Worm (Caenorhabditis elegans) whole organism, early embryonic: ENCODE data around the gene F55F10.1.

Experiments
- B0310.2 ChIP-seq: sonication (generic microtip); optimal IDR thresholded peaks from 2 replicates; lab custom pipeline; 2016; ENCODE audit warnings: mild to moderate bottlenecking, missing genetic modification characterization, missing compliant biosample characterization
- ama-1 ChIP-seq: fragments of 150-350 bp; optimal IDR thresholded peaks from 2 replicates; lab custom pipeline; 2014
- flt-1 ChIP-seq: fragments of 200-800 bp; sonication (Bioruptor generic); IDR thresholded peaks from 2 replicates; pipeline ENCODE4 v1.3.6; 2022; ENCODE audit warnings: missing genetic modification characterization, missing compliant biosample characterization

- TF ChIP-seq ama-1 (lab: Kevin White, UChicago) (no peak), flt-1 (GFP tag; lab: Robert Waterston, UW) (no peak), B0310.2 (tag; lab: Kevin White, UChicago) (no peak)
Observed at ce11 chrIV:4434441-4435084, 73.9 kb downstream of the F55F10.1 start, which contains the start of the genes R08C7.8 and R08C7.4.
